Worm (Caenorhabditis elegans) whole organism, young adult: ENCODE results near the gene klp-6.

Experiments
- B0019.2 ChIP-seq: fragments of 200-800 bp; sonication (Bioruptor generic); conservative IDR thresholded peaks from 2 replicates; pipeline ENCODE4 v1.3.6; 2022; ENCODE audit warnings: missing genetic modification reagents, missing genetic modification characterization, missing compliant biosample characterization
- B0261.1 ChIP-seq: sonication (generic microtip); optimal IDR thresholded peaks from 2 replicates; lab custom pipeline; 2016; ENCODE audit warnings: mild to moderate bottlenecking, missing genetic modification characterization, moderate library complexity, missing compliant biosample characterization
- B0336.3 ChIP-seq: fragments of 200-800 bp; sonication (Bioruptor generic); IDR thresholded peaks from 2 replicates; pipeline ENCODE4 v1.3.6; 2022; ENCODE audit warnings: missing genetic modification characterization, missing compliant biosample characterization
- C17E4.6 ChIP-seq: fragments of 200-800 bp; sonication (Bioruptor generic); IDR thresholded peaks from 2 replicates; pipeline ENCODE4 v1.3.6; 2022; ENCODE audit warnings: missing genetic modification reagents, missing genetic modification characterization, missing compliant biosample characterization
- F37B4.10 ChIP-seq: fragments of 200-800 bp; sonication (Bioruptor generic); IDR thresholded peaks from 2 replicates; pipeline ENCODE4 v1.3.6; 2022; ENCODE audit warnings: missing genetic modification characterization, missing compliant biosample characterization
- F52B5.7 ChIP-seq: sonication (generic microtip); optimal IDR thresholded peaks from 2 replicates; lab custom pipeline; 2016; ENCODE audit warnings: mild to moderate bottlenecking, missing genetic modification characterization, missing compliant biosample characterization
- Y53F4B.3 ChIP-seq: fragments of 200-800 bp; sonication (Bioruptor generic); IDR thresholded peaks from 2 replicates; pipeline ENCODE4 v1.3.6; 2022; ENCODE audit warnings: missing genetic modification reagents, missing genetic modification characterization, missing compliant biosample characterization
- Y56A3A.18 ChIP-seq: fragments of 200-800 bp; sonication (Bioruptor generic); IDR thresholded peaks from 2 replicates; pipeline ENCODE4 v1.3.6; 2022; ENCODE audit warnings: missing genetic modification reagents, missing genetic modification characterization, missing compliant biosample characterization
- Y79H2A.3 ChIP-seq: fragments of 200-800 bp; sonication (Bioruptor generic); conservative IDR thresholded peaks from 2 replicates; pipeline ENCODE4 v1.3.6; 2022; ENCODE audit warnings: missing genetic modification reagents, missing genetic modification characterization, missing compliant biosample characterization
- Y95B8A.8 ChIP-seq: fragments of 200-800 bp; sonication (Bioruptor generic); IDR thresholded peaks from 2 replicates; pipeline ENCODE4 v1.3.6; 2022; ENCODE audit warnings: missing genetic modification reagents, missing genetic modification characterization, missing compliant biosample characterization
- ama-1 ChIP-seq, 3 experiments: fragments of 150-350 bp in 1 of 3; sonication (generic microtip) in 2 of 3; optimal IDR thresholded peaks; 2 replicates each; lab custom pipeline; 2014 to 2018; ENCODE audit warnings: missing biosample characterization in 2 of 3, missing genetic modification characterization in 2 of 3, missing genetic modification reagents in 2 of 3
- bed-1 ChIP-seq: fragments of 200-800 bp; sonication (Bioruptor generic); IDR thresholded peaks from 2 replicates; pipeline ENCODE4 v1.3.6; 2022; ENCODE audit warnings: missing genetic modification reagents, missing genetic modification characterization, missing compliant biosample characterization
- bed-2 ChIP-seq: fragments of 200-800 bp; sonication (Bioruptor generic); IDR thresholded peaks from 2 replicates; pipeline ENCODE4 v1.3.6; 2022; ENCODE audit warnings: missing genetic modification reagents, missing genetic modification characterization, missing compliant biosample characterization
- cebp-1 ChIP-seq, 2 experiments: fragments of 200-800 bp in 1 of 2; sonication (Bioruptor generic) in 1 of 2; sonication (generic microtip) in 1 of 2; IDR thresholded peaks in 1 of 2; optimal IDR thresholded peaks in 1 of 2; 2 replicates each; pipeline versions ENCODE4 v1.3.6 to Lab custom; 2017 to 2022; ENCODE audit warnings: missing compliant biosample characterization in 2 of 2, missing genetic modification characterization in 2 of 2, mild to moderate bottlenecking in 1 of 2, missing genetic modification reagents in 1 of 2, moderate library complexity in 1 of 2
- ceh-100 ChIP-seq: fragments of 200-800 bp; sonication (Bioruptor generic); IDR thresholded peaks from 2 replicates; pipeline ENCODE4 v1.3.6; 2022; ENCODE audit warnings: missing genetic modification reagents, missing genetic modification characterization, missing compliant biosample characterization
- ceh-58 ChIP-seq: fragments of 200-800 bp; sonication (Bioruptor generic); IDR thresholded peaks from 2 replicates; pipeline ENCODE4 v1.3.6; 2022; ENCODE audit warnings: missing genetic modification characterization, missing compliant biosample characterization
- ekl-4 ChIP-seq: fragments of 200-800 bp; sonication (Bioruptor generic); IDR thresholded peaks from 2 replicates; pipeline ENCODE4 v1.3.6; 2022; ENCODE audit warnings: missing genetic modification reagents, missing genetic modification characterization, missing compliant biosample characterization
- hmg-1.2 ChIP-seq: fragments of 200-800 bp; sonication (Bioruptor generic); IDR thresholded peaks from 2 replicates; pipeline ENCODE4 v1.3.6; 2022; ENCODE audit warnings: missing genetic modification reagents, missing genetic modification characterization, missing compliant biosample characterization
- hrde-1 ChIP-seq: sonication (generic microtip); optimal IDR thresholded peaks from 2 replicates; lab custom pipeline; 2016; ENCODE audit warnings: missing genetic modification characterization, mild to moderate bottlenecking, missing compliant biosample characterization, moderate library complexity, missing genotype, missing genetic modification reagents, borderline replicate concordance
- hsf-1 ChIP-seq: fragments of 200-800 bp; sonication (Bioruptor generic); IDR thresholded peaks from 2 replicates; pipeline ENCODE4 v1.3.6; 2022; ENCODE audit warnings: missing genetic modification reagents, missing genetic modification characterization, missing compliant biosample characterization
- lag-1 ChIP-seq: fragments of 200-800 bp; sonication (Bioruptor generic); IDR thresholded peaks from 2 replicates; pipeline ENCODE4 v1.3.6; 2022; ENCODE audit warnings: missing genetic modification reagents, missing genetic modification characterization, missing compliant biosample characterization
- lin-35 ChIP-seq, 3 experiments: fragments of 150-350 bp in 2 of 3; sonication (generic microtip) in 1 of 3; optimal IDR thresholded peaks; 2 replicates each; lab custom pipeline; 2014 to 2018; ENCODE audit warnings: missing biosample characterization in 3 of 3, missing genetic modification characterization in 3 of 3, missing genetic modification reagents in 3 of 3
- lin-40 ChIP-seq: sonication (generic microtip); optimal IDR thresholded peaks from 2 replicates; lab custom pipeline; 2016; ENCODE audit warnings: missing genetic modification characterization, mild to moderate bottlenecking, missing compliant biosample characterization, missing genotype, missing genetic modification reagents
- lir-1 ChIP-seq: fragments of 200-800 bp; sonication (Bioruptor generic); conservative IDR thresholded peaks from 2 replicates; pipeline ENCODE4 v1.3.6; 2022; ENCODE audit warnings: missing genetic modification reagents, missing genetic modification characterization, missing compliant biosample characterization
- lsl-1 ChIP-seq: fragments of 200-800 bp; sonication (Bioruptor generic); optimal IDR thresholded peaks from 2 replicates; lab custom pipeline; 2018; ENCODE audit warnings: mild to moderate bottlenecking, missing genetic modification characterization, moderate library complexity, missing compliant biosample characterization
- lsy-27 ChIP-seq: sonication (generic microtip); optimal IDR thresholded peaks from 2 replicates; lab custom pipeline; 2017; ENCODE audit warnings: missing genetic modification characterization, mild to moderate bottlenecking, missing compliant biosample characterization, antibody characterized with exemption, missing genotype, borderline replicate concordance; ENCODE audit not compliant: insufficient read depth
- madf-6 ChIP-seq: fragments of 200-800 bp; sonication (Bioruptor generic); IDR thresholded peaks from 2 replicates; pipeline ENCODE4 v1.3.6; 2022; ENCODE audit warnings: missing genetic modification reagents, missing genetic modification characterization, missing compliant biosample characterization
- mes-4 ChIP-seq: sonication (generic microtip); optimal IDR thresholded peaks from 2 replicates; lab custom pipeline; 2016; ENCODE audit warnings: missing genotype, missing genetic modification characterization, missing compliant biosample characterization
- mxl-1 ChIP-seq: sonication (generic microtip); optimal IDR thresholded peaks from 2 replicates; lab custom pipeline; 2016; ENCODE audit warnings: missing genetic modification characterization, missing compliant biosample characterization
- nfya-1 ChIP-seq: sonication (generic microtip); optimal IDR thresholded peaks from 2 replicates; lab custom pipeline; 2017; ENCODE audit warnings: antibody characterized with exemption, missing compliant biosample characterization, missing genetic modification characterization, borderline replicate concordance; ENCODE audit not compliant: insufficient read depth
- nhr-120 ChIP-seq: fragments of 200-800 bp; sonication (Bioruptor generic); IDR thresholded peaks from 2 replicates; pipeline ENCODE4 v1.3.6; 2022; ENCODE audit warnings: missing genetic modification characterization, missing compliant biosample characterization
- nhr-80 ChIP-seq: sonication (generic microtip); optimal IDR thresholded peaks from 2 replicates; lab custom pipeline; 2016; ENCODE audit warnings: missing genetic modification characterization, missing compliant biosample characterization
- repo-1 ChIP-seq: sonication (generic microtip); optimal IDR thresholded peaks from 2 replicates; lab custom pipeline; 2017; ENCODE audit warnings: mild to moderate bottlenecking, missing genetic modification characterization, missing compliant biosample characterization
- rpc-1 ChIP-seq, 2 experiments: fragments of 150-350 bp in 1 of 2; sonication (generic microtip) in 1 of 2; optimal IDR thresholded peaks; 2 replicates each; lab custom pipeline; 2014 to 2018; ENCODE audit warnings: missing biosample characterization in 1 of 2, missing genetic modification characterization in 1 of 2, missing genetic modification reagents in 1 of 2, missing genotype in 1 of 2
- snpc-1.1 ChIP-seq: sonication (generic microtip); optimal IDR thresholded peaks from 2 replicates; lab custom pipeline; 2017; ENCODE audit warnings: missing genetic modification characterization, mild to moderate bottlenecking, missing compliant biosample characterization, antibody characterized with exemption, moderate library complexity, missing genotype, missing genetic modification reagents; ENCODE audit not compliant: insufficient read depth
- snpc-1.3 ChIP-seq: sonication (generic microtip); optimal IDR thresholded peaks from 2 replicates; lab custom pipeline; 2017; ENCODE audit warnings: missing genetic modification characterization, mild to moderate bottlenecking, missing compliant biosample characterization, antibody characterized with exemption, moderate library complexity, missing genotype, missing genetic modification reagents; ENCODE audit not compliant: insufficient read depth
- snpc-3.4 ChIP-seq: sonication (generic microtip); optimal IDR thresholded peaks from 2 replicates; lab custom pipeline; 2017; ENCODE audit warnings: missing genetic modification characterization, mild to moderate bottlenecking, missing compliant biosample characterization, antibody characterized with exemption, moderate library complexity, missing genotype, missing genetic modification reagents
- snpc-4 ChIP-seq, 5 experiments: fragments of 150-350 bp in 1 of 5; sonication (generic microtip) in 4 of 5; optimal IDR thresholded peaks; 2 replicates each; lab custom pipeline; 2014 to 2018; ENCODE audit warnings: missing genetic modification characterization in 5 of 5, missing biosample characterization in 3 of 5, antibody characterized with exemption in 2 of 5, mild to moderate bottlenecking in 2 of 5, missing compliant biosample characterization in 2 of 5, missing genotype in 2 of 5, moderate library complexity in 2 of 5, missing genetic modification reagents in 1 of 5
- tbp1 ChIP-seq: fragments of 200-800 bp; sonication (Bioruptor generic); optimal IDR thresholded peaks from 2 replicates; lab custom pipeline; 2018; ENCODE audit warnings: mild to moderate bottlenecking, missing genetic modification characterization, missing compliant biosample characterization
- tlf-1 ChIP-seq: fragments of 200-800 bp; sonication (Bioruptor generic); optimal IDR thresholded peaks from 2 replicates; lab custom pipeline; 2018; ENCODE audit warnings: mild to moderate bottlenecking, missing genetic modification characterization, missing compliant biosample characterization
- unc-62 ChIP-seq: fragments of 150-350 bp; optimal IDR thresholded peaks from 2 replicates; lab custom pipeline; 2014; ENCODE audit warnings: missing biosample characterization, missing genetic modification reagents, missing genetic modification characterization
- ztf-18 ChIP-seq: sonication (generic microtip); optimal IDR thresholded peaks from 2 replicates; lab custom pipeline; 2016; ENCODE audit warnings: missing genotype, mild to moderate bottlenecking, missing genetic modification characterization, missing compliant biosample characterization
- ztf-3 ChIP-seq: fragments of 200-800 bp; sonication (Bioruptor generic); optimal IDR thresholded peaks from 2 replicates; lab custom pipeline; 2018; ENCODE audit warnings: mild to moderate bottlenecking, missing genetic modification characterization, missing compliant biosample characterization

The klp-6 gene

DNA sequence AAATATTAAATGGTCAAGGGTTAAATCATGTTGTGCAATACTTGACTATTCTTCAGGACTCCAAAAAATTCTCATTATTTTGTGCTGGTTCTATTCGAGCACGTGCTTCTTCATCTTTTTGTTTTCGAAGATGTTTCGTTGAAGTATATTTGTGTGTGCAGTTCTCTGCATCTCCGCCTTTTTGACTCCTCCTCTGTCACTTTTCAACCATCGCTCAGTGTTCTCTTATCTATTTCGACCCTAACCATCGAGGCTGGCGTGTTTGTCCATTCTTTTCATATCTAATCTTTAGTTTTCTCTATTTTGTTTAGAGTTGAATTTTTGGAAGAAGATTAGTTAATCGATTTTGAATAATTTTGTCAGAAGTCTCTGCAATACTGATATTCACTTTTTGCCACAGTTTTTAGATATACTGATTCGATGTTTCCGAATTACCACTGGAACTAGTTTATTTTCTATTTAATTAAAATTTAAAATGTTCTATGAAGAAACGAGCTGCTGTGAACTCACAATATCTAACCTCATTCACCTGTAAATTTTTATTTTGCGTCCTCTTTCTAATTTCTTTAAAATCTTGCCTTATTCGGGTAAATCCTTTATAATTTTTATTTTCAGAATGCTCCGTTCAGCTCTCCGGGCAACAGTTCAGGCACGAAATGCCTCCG is 46.6 kb downstream of the klp-6 start, which contains the start of gene alh-1:
alh-1 (plus strand) TSS at position 615 of the 665 bp plus-strand sequence.
- TF ChIP-seq nhr-80 (peak; percentile 83), snpc-3.4 (tag; lab: Kevin White, UChicago) (no peak), lin-35 (GFP tag; optimal IDR thresholded peaks at IDR 0.05; lab: Kevin White, UChicago) (no peak), C17E4.6 (GFP tag; lab: Robert Waterston, UW) (no peak), mes-4 (tag; lab: Kevin White, UChicago) (no peak), lsy-27 (tag; lab: Kevin White, UChicago) (no peak), Y95B8A.8 (no peak), ztf-3 (GFP tag; lab: Kevin White, UChicago) (no peak), snpc-4 (GFP tag; optimal IDR thresholded peaks at IDR 0.05; lab: Kevin White, UChicago) (no peak), snpc-4 (tag; optimal IDR thresholded peaks at IDR 0.05; lab: Kevin White, UChicago) (peak in 2 of 4 experiments; percentile 34 to 44), cebp-1 (GFP tag; IDR thresholded peaks at IDR 0.05; lab: Robert Waterston, UW) (no peak), cebp-1 (tag; optimal IDR thresholded peaks at IDR 0.05; lab: Kevin White, UChicago) (no peak), bed-1 (GFP tag; lab: Robert Waterston, UW) (no peak), ekl-4 (0 out of 2 replicates have a peak, but pooled peaks have one; percentile 16), lag-1 (GFP tag; lab: Robert Waterston, UW) (no peak), Y79H2A.3 (GFP tag; lab: Robert Waterston, UW) (no peak), tbp1 (peak; percentile 28), B0336.3 (GFP tag; lab: Robert Waterston, UW) (peak; percentile 40; the same call in 1 of the 2 replicates), F52B5.7 (tag; lab: Kevin White, UChicago) (no peak), B0261.1 (tag; lab: Kevin White, UChicago) (no peak), hmg-1.2 (GFP tag; lab: Robert Waterston, UW) (no peak), tlf-1 (GFP tag; lab: Kevin White, UChicago) (no peak), unc-62 (no peak), hsf-1 (GFP tag; lab: Robert Waterston, UW) (no peak), lsl-1 (GFP tag; lab: Kevin White, UChicago) (no peak), B0019.2 (GFP tag; lab: Robert Waterston, UW) (no peak), lir-1 (GFP tag; lab: Robert Waterston, UW) (no peak)

DNA sequence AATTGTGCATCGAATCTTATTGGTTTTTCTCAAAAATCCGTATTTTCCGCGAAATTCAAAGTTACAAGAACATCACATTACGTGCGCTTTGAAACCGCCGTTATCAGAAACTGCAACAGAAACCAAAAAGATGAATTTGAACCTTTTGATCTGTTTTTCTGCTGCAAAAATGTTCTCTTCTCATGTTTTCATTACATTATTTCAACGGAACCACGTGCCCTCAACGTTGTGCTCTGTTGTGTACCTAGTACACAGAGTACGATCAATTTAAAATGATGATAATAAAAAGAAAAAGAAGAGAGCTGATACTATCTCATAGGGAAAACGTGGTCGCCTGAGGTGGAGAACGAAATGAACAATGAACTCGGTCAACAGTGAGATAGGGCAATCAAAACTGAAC is 47.3 kb downstream of the klp-6 start:
- peak; percentile 76 for TF ChIP-seq nhr-80
- TF ChIP-seq lin-40 (tag; lab: Kevin White, UChicago) = peak; percentile 74
- no peak for TF ChIP-seq mxl-1 (tag; lab: Kevin White, UChicago)
- no peak for TF ChIP-seq nhr-120 (GFP tag; lab: Robert Waterston, UW)
- no peak for TF ChIP-seq Y79H2A.3 (GFP tag; lab: Robert Waterston, UW)
- TF ChIP-seq repo-1 (tag; lab: Kevin White, UChicago) = no peak
- TF ChIP-seq hmg-1.2 (GFP tag; lab: Robert Waterston, UW) = peak; percentile 16; the same call in 1 of the 2 replicates
- no peak for TF ChIP-seq snpc-1.3
- TF ChIP-seq tlf-1 (GFP tag; lab: Kevin White, UChicago) = peak; percentile 18
- TF ChIP-seq hrde-1 (tag; lab: Kevin White, UChicago) = no peak
- no peak for TF ChIP-seq Y53F4B.3 (GFP tag; lab: Robert Waterston, UW)
- no peak for TF ChIP-seq nfya-1
- no peak for TF ChIP-seq ztf-18 (tag; lab: Kevin White, UChicago)
- TF ChIP-seq bed-2 (GFP tag; lab: Robert Waterston, UW) = no peak
- no peak for TF ChIP-seq rpc-1 (optimal IDR thresholded peaks at IDR 0.05; lab: Kevin White, UChicago)
- no peak for TF ChIP-seq rpc-1 (tag; optimal IDR thresholded peaks at IDR 0.05; lab: Kevin White, UChicago)
- TF ChIP-seq F37B4.10 (GFP tag; lab: Robert Waterston, UW) = no peak
- TF ChIP-seq madf-6 = no peak
- no peak for TF ChIP-seq ama-1 (optimal IDR thresholded peaks at IDR 0.05; lab: Kevin White, UChicago)
- TF ChIP-seq ama-1 (GFP tag; optimal IDR thresholded peaks at IDR 0.05; lab: Kevin White, UChicago) = no peak
- no peak for TF ChIP-seq ceh-100 (GFP tag; lab: Robert Waterston, UW)
- no peak for TF ChIP-seq Y56A3A.18 (GFP tag; lab: Robert Waterston, UW)
- TF ChIP-seq snpc-1.1 (tag; lab: Kevin White, UChicago) = no peak
- no peak for TF ChIP-seq ceh-58 (GFP tag; lab: Robert Waterston, UW)
